Worm (Caenorhabditis elegans) whole organism, L4 larva: Measurements from ENCODE around the gene kin-20.

Source experiments
- F26F4.8 ChIP-seq: fragments of 200-800 bp; sonication (Bioruptor generic); conservative IDR thresholded peaks from 2 replicates; pipeline ENCODE4 v1.3.6; 2022; ENCODE audit warnings: missing genetic modification characterization, missing compliant biosample characterization
- F49E8.2 ChIP-seq: sonication (generic microtip); optimal IDR thresholded peaks from 2 replicates; lab custom pipeline; 2016; ENCODE audit warnings: missing compliant biosample characterization, mild to moderate bottlenecking, missing genetic modification characterization, borderline replicate concordance
- Y48G9A.11 ChIP-seq: fragments of 200-800 bp; sonication (Bioruptor generic); IDR thresholded peaks from 2 replicates; pipeline ENCODE4 v1.3.6; 2022; ENCODE audit warnings: missing genetic modification reagents, missing genetic modification characterization, missing compliant biosample characterization
- Y5F2A.4 ChIP-seq: fragments of 200-800 bp; sonication (Bioruptor generic); optimal IDR thresholded peaks from 2 replicates; lab custom pipeline; 2018; ENCODE audit warnings: mild to moderate bottlenecking, missing genetic modification characterization, missing compliant biosample characterization
- aha-1 ChIP-seq: fragments of 150-350 bp; peaks from one replicate; lab custom pipeline; 2014; ENCODE audit warnings: missing biosample characterization, missing genetic modification characterization
- ama-1 ChIP-seq: fragments of 150-350 bp; optimal IDR thresholded peaks from 2 replicates; lab custom pipeline; 2014; ENCODE audit warnings: inconsistent platforms, mixed read lengths
- ceh-20 ChIP-seq: fragments of 200-800 bp; sonication (Bioruptor generic); IDR thresholded peaks from 2 replicates; pipeline ENCODE4 v1.3.6; 2022; ENCODE audit warnings: missing genetic modification reagents, missing genetic modification characterization, missing compliant biosample characterization
- ceh-62 ChIP-seq: sonication (generic microtip); optimal IDR thresholded peaks from 2 replicates; lab custom pipeline; 2017; ENCODE audit warnings: missing biosample characterization, missing genetic modification characterization
- cey-2 ChIP-seq: sonication (generic microtip); optimal IDR thresholded peaks from 3 replicates; lab custom pipeline; 2017; ENCODE audit warnings: missing genetic modification characterization, mild to moderate bottlenecking, missing compliant biosample characterization, antibody characterized with exemption, borderline replicate concordance; ENCODE audit not compliant: insufficient read depth
- ctbp-1 ChIP-seq: fragments of 200-800 bp; sonication (Bioruptor generic); IDR thresholded peaks from 2 replicates; pipeline ENCODE4 v1.3.6; 2022; ENCODE audit warnings: missing genetic modification reagents, missing genetic modification characterization, missing compliant biosample characterization
- daf-19 ChIP-seq: fragments of 200-800 bp; sonication (Bioruptor generic); conservative IDR thresholded peaks from 2 replicates; pipeline ENCODE4 v1.3.6; 2022; ENCODE audit warnings: missing genetic modification characterization, missing compliant biosample characterization
- daf-8 ChIP-seq: fragments of 200-800 bp; sonication (Bioruptor generic); IDR thresholded peaks from 2 replicates; pipeline ENCODE4 v1.3.6; 2022; ENCODE audit warnings: missing genetic modification characterization, missing compliant biosample characterization
- dmd-9 ChIP-seq: fragments of 200-800 bp; sonication (Bioruptor generic); IDR thresholded peaks from 2 replicates; pipeline ENCODE4 v1.3.6; 2022; ENCODE audit warnings: missing genetic modification reagents, missing genetic modification characterization, missing compliant biosample characterization
- duxl-1 ChIP-seq: sonication (generic microtip); optimal IDR thresholded peaks from 2 replicates; lab custom pipeline; 2016; ENCODE audit warnings: mild to moderate bottlenecking, missing genetic modification characterization, moderate library complexity, missing compliant biosample characterization; ENCODE audit not compliant: poor library complexity
- hif-1 ChIP-seq, 2 experiments: sonication (generic microtip); optimal IDR thresholded peaks; 2 replicates each; lab custom pipeline; 2016 to 2017; ENCODE audit warnings: missing compliant biosample characterization in 2 of 2, missing genetic modification characterization in 2 of 2, missing genetic modification reagents in 2 of 2, missing genotype in 2 of 2, mild to moderate bottlenecking in 1 of 2
- hlh-11 ChIP-seq: fragments of 200-800 bp; sonication (Bioruptor generic); optimal IDR thresholded peaks from 2 replicates; lab custom pipeline; 2018; ENCODE audit warnings: mild to moderate bottlenecking, missing genetic modification characterization, missing compliant biosample characterization
- jun-1 ChIP-seq: fragments of 150-350 bp; optimal IDR thresholded peaks from 2 replicates; lab custom pipeline; 2014; ENCODE audit warnings: missing biosample characterization, missing genetic modification reagents, missing genetic modification characterization
- lin-39 ChIP-seq: fragments of 150-350 bp; optimal IDR thresholded peaks from 2 replicates; lab custom pipeline; 2014; ENCODE audit warnings: missing biosample characterization, missing genetic modification reagents, missing genetic modification characterization
- mdl-1 ChIP-seq, 2 experiments: fragments of 150-350 bp in 1 of 2; sonication (generic microtip) in 1 of 2; optimal IDR thresholded peaks; 2 replicates each; lab custom pipeline; 2014 to 2017; ENCODE audit warnings: missing biosample characterization in 2 of 2, missing genetic modification characterization in 2 of 2
- nhr-111 ChIP-seq: fragments of 200-800 bp; sonication (Bioruptor generic); optimal IDR thresholded peaks from 2 replicates; lab custom pipeline; 2018; ENCODE audit warnings: mild to moderate bottlenecking, missing genetic modification characterization, missing compliant biosample characterization
- nhr-25 ChIP-seq: sonication (generic microtip); optimal IDR thresholded peaks from 2 replicates; lab custom pipeline; 2017; ENCODE audit warnings: missing genetic modification characterization, mild to moderate bottlenecking, missing compliant biosample characterization, antibody characterized with exemption, moderate library complexity, borderline replicate concordance; ENCODE audit not compliant: insufficient read depth
- nhr-28 ChIP-seq: fragments of 150-350 bp; optimal IDR thresholded peaks from 2 replicates; lab custom pipeline; 2014; ENCODE audit warnings: missing biosample characterization, missing genetic modification characterization
- php-3 ChIP-seq: fragments of 200-800 bp; sonication (Bioruptor generic); IDR thresholded peaks from 2 replicates; pipeline ENCODE4 v1.3.6; 2022; ENCODE audit warnings: missing genetic modification reagents, missing genetic modification characterization, missing compliant biosample characterization
- pqm-1 ChIP-seq: sonication (generic microtip); optimal IDR thresholded peaks from 2 replicates; lab custom pipeline; 2017; ENCODE audit warnings: missing biosample characterization, missing genetic modification characterization
- sdz-12 ChIP-seq: fragments of 200-800 bp; sonication (Bioruptor generic); optimal IDR thresholded peaks from 2 replicates; lab custom pipeline; 2018; ENCODE audit warnings: mild to moderate bottlenecking, missing genetic modification characterization, missing compliant biosample characterization
- set-16 ChIP-seq: fragments of 200-800 bp; sonication (Bioruptor generic); IDR thresholded peaks from 2 replicates; pipeline ENCODE4 v1.3.6; 2022; ENCODE audit warnings: missing genetic modification reagents, missing genetic modification characterization, missing compliant biosample characterization
- snpc-4 ChIP-seq: fragments of 150-350 bp; optimal IDR thresholded peaks from 2 replicates; lab custom pipeline; 2014; ENCODE audit warnings: missing biosample characterization, missing genetic modification characterization
- tag-97 ChIP-seq: fragments of 200-800 bp; sonication (Bioruptor generic); IDR thresholded peaks from 2 replicates; pipeline ENCODE4 v1.3.6; 2022; ENCODE audit warnings: missing genetic modification characterization, missing compliant biosample characterization
- tra-1 ChIP-seq: fragments of 200-800 bp; sonication (Bioruptor generic); IDR thresholded peaks from 2 replicates; pipeline ENCODE4 v1.3.6; 2022; ENCODE audit warnings: missing genetic modification reagents, missing genetic modification characterization, missing compliant biosample characterization
- unc-62 ChIP-seq, 3 experiments: fragments of 150-350 bp in 1 of 3; sonication (generic microtip); optimal IDR thresholded peaks in 2 of 3; peaks in 1 of 3; 1 replicate in 1 of 3; 2 replicates in 2 of 3; lab custom pipeline; 2014 to 2017; ENCODE audit warnings: missing biosample characterization in 3 of 3, missing genetic modification characterization in 3 of 3, missing genetic modification reagents in 3 of 3, missing genotype in 1 of 3
- zfp-2 ChIP-seq: sonication (generic microtip); optimal IDR thresholded peaks from 2 replicates; lab custom pipeline; 2016; ENCODE audit warnings: mild to moderate bottlenecking, missing genetic modification characterization, missing compliant biosample characterization
- zfp-3 ChIP-seq: fragments of 200-800 bp; sonication (Bioruptor generic); conservative IDR thresholded peaks from 2 replicates; pipeline ENCODE4 v1.3.6; 2022; ENCODE audit warnings: missing genetic modification reagents, missing genetic modification characterization, missing compliant biosample characterization
- zip-2 ChIP-seq: fragments of 150-350 bp; optimal IDR thresholded peaks from 2 replicates; lab custom pipeline; 2014; ENCODE audit warnings: missing biosample characterization, missing genetic modification characterization

Gene kin-20

DNA sequence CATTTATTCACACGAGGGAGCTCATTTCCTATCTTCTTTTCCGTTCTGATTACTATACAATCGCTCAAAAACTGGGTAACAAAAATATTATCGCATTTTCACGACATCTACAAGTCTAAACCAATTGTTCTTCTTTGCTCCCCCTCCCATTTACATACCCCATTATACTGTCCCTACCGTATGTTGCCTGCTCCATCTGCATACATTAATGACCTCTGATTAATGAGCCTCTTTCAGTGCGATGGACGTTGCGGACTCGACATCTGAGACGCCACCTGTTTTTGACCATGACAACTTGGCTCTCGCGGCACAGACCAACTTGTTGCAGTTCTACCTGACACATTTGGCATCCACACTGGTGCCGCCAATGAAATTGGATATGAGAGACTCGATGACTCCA, 31.6 kb upstream of the kin-20 start, which contains the start of gene nhr-91:
Gene nhr-91, plus strand, starts transcription at position 232 of the 400 bp plus-strand sequence.
- TF ChIP-seq nhr-111 (GFP tag; lab: Kevin White, UChicago), result no peak
- peak in 1 of 2 experiments; percentile 60 for TF ChIP-seq unc-62 (GFP tag; optimal IDR thresholded peaks at IDR 0.05 in 1 of 2; lab: Kevin White, UChicago)
- no peak for TF ChIP-seq unc-62 (tag; optimal IDR thresholded peaks at IDR 0.05; lab: Kevin White, UChicago)
- no peak for TF ChIP-seq hlh-11 (tag; lab: Kevin White, UChicago)
- TF ChIP-seq sdz-12 (GFP tag; lab: Kevin White, UChicago), result no peak
- no peak for TF ChIP-seq daf-19 (GFP tag; lab: Robert Waterston, UW)
- TF ChIP-seq nhr-28 (tag; lab: Kevin White, UChicago), result no peak

DNA sequence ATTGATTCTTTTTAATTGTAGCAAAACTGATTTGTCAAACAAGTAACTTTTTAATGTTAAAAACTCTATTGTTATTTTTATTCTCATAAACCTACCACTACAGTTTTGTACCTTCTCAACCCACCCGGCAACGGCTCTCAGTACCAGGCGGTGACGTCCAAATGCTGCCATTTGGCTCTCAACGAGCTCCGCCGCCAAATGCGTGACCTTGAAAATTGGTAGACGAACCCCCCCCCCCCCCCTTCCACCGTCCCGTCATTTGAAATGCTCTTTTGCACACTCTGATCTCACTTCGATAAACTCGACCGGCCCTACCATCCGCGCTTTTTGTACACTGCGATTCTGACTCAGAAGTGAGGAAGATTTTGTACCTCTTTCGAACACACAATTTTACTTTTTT, 31.1 kb upstream of the kin-20 start:
- 0 out of 2 replicates have a peak, but pooled peaks have one; percentile 38 for TF ChIP-seq dmd-9 (GFP tag; lab: Robert Waterston, UW)
- TF ChIP-seq zip-2 (tag; lab: Kevin White, UChicago), result no peak
- TF ChIP-seq set-16 (GFP tag; lab: Robert Waterston, UW), result peak; percentile 60
- TF ChIP-seq F26F4.8 (GFP tag; lab: Robert Waterston, UW), result no peak

DNA sequence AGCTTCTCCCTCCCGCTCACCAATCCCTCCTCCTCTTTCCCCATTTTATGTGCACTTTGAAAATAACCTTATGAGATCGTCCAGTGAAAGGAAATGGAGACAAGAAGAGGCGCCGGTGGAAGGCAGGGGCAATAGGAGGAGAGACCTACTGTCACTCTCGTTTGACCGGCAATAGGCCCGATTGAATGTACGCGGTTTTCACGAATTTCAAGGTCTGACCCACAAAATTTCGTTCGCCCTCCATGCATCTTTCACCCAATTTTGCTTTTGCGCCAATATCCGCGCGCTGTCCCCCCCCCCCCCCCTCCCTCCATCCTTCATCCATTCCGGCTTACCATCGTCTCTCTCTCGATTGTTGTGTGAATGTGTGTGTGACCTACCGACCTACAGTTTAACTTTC, 30.1 kb upstream of the kin-20 start:
- TF ChIP-seq hlh-11 (tag; lab: Kevin White, UChicago) (no peak), zfp-2 (tag; lab: Kevin White, UChicago) (no peak), daf-8 (GFP tag; lab: Robert Waterston, UW) (no peak), ceh-62 (tag; lab: Kevin White, UChicago) (no peak), cey-2 (tag; lab: Kevin White, UChicago) (no peak), set-16 (GFP tag; lab: Robert Waterston, UW) (peak; percentile 24; the same call in 1 of the 2 replicates), ctbp-1 (GFP tag; lab: Robert Waterston, UW) (no peak), unc-62 (GFP tag; optimal IDR thresholded peaks at IDR 0.05 in 1 of 2; lab: Kevin White, UChicago) (peak in 1 of 2 experiments; percentile 66), unc-62 (tag; optimal IDR thresholded peaks at IDR 0.05; lab: Kevin White, UChicago) (no peak), mdl-1 (tag; optimal IDR thresholded peaks at IDR 0.05; lab: Kevin White, UChicago) (no peak), aha-1 (tag; lab: Kevin White, UChicago) (peak; percentile 2)

DNA sequence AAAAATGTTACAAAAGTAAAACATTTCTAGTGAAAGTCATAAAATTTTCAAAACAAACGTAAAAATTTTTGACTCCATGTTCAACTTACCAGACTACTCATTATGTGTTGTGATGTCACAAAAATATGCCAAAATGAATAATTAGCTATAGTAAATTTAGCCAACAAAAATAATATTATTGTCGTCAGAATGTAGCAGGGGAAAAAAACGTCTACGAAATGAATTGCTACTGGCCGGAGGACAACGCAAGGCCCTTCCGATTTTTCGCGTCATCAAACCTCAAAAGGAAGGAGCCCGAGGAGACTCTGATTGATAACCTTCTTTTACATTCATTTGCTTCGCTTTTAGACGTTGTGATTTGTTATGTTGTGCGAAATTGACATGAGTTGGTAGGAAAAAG, 25.3 kb upstream of the kin-20 start, which contains the start of gene ser-2:
Gene ser-2, minus strand, starts transcription at position 101 of the 400 bp plus-strand sequence.
- TF ChIP-seq Y5F2A.4 (GFP tag; lab: Kevin White, UChicago), result no peak
- TF ChIP-seq zfp-3 (GFP tag; lab: Robert Waterston, UW), result no peak
- TF ChIP-seq nhr-25 (tag; lab: Kevin White, UChicago), result no peak
- TF ChIP-seq lin-39 (tag; lab: Kevin White, UChicago), result no peak
- TF ChIP-seq snpc-4 (tag; lab: Kevin White, UChicago), result no peak
- no peak for TF ChIP-seq ama-1 (lab: Kevin White, UChicago)
- TF ChIP-seq cey-2 (tag; lab: Kevin White, UChicago), result no peak
- no peak for TF ChIP-seq F49E8.2
- no peak for TF ChIP-seq hif-1 (tag; optimal IDR thresholded peaks at IDR 0.05; lab: Kevin White, UChicago)
- TF ChIP-seq pqm-1 (tag; lab: Kevin White, UChicago), result no peak
- no peak for TF ChIP-seq tra-1
- no peak for TF ChIP-seq jun-1 (tag; lab: Kevin White, UChicago)
- TF ChIP-seq duxl-1 (tag; lab: Kevin White, UChicago), result no peak
- TF ChIP-seq Y48G9A.11 (GFP tag; lab: Robert Waterston, UW), result no peak
- TF ChIP-seq mdl-1 (tag; optimal IDR thresholded peaks at IDR 0.05; lab: Kevin White, UChicago), result no peak
- no peak for TF ChIP-seq tag-97 (GFP tag; lab: Robert Waterston, UW)
- no peak for TF ChIP-seq ceh-62 (tag; lab: Kevin White, UChicago)
- TF ChIP-seq nhr-111 (GFP tag; lab: Kevin White, UChicago), result no peak
- no peak for TF ChIP-seq php-3
- TF ChIP-seq ceh-20 (GFP tag; lab: Robert Waterston, UW), result no peak
- TF ChIP-seq, all 104 proteins: peak for 0
